Worm (Caenorhabditis elegans) whole organism, L1 larva: ENCODE measurements around the gene zmp-5.

Experiments used
- lin-13 ChIP-seq: fragments of 150-350 bp; optimal IDR thresholded peaks from 2 replicates; lab custom pipeline; 2014; ENCODE audit warnings: missing biosample characterization, missing genetic modification reagents, missing genetic modification characterization
- lsy-2 ChIP-seq, 2 experiments: fragments of 150-350 bp; optimal IDR thresholded peaks; 2 replicates each; lab custom pipeline; 2014; ENCODE audit warnings: missing biosample characterization in 2 of 2, missing genetic modification characterization in 2 of 2
- nhr-11 ChIP-seq: fragments of 150-350 bp; optimal IDR thresholded peaks from 2 replicates; lab custom pipeline; 2014; ENCODE audit warnings: missing biosample characterization, missing genetic modification characterization
- nhr-76 ChIP-seq: sonication (generic microtip); optimal IDR thresholded peaks from 2 replicates; lab custom pipeline; 2017; ENCODE audit warnings: missing biosample characterization, missing genetic modification characterization
- pqm-1 ChIP-seq: sonication (generic microtip); optimal IDR thresholded peaks from 3 replicates; lab custom pipeline; 2017; ENCODE audit warnings: missing biosample characterization, missing genetic modification characterization
- sptf-1 ChIP-seq: fragments of 150-350 bp; optimal IDR thresholded peaks from 2 replicates; lab custom pipeline; 2014; ENCODE audit warnings: missing biosample characterization, missing genetic modification characterization
- zip-4 ChIP-seq: fragments of 200-800 bp; sonication (Bioruptor generic); optimal IDR thresholded peaks from 2 replicates; lab custom pipeline; 2018; ENCODE audit warnings: mild to moderate bottlenecking, missing genetic modification characterization, moderate library complexity, missing compliant biosample characterization

- TF ChIP-seq zip-4, result no peak
- TF ChIP-seq nhr-11, result no peak
- TF ChIP-seq pqm-1 (tag; lab: Kevin White, UChicago), result no peak
- no peak for TF ChIP-seq sptf-1
- no peak for TF ChIP-seq lsy-2 (tag; optimal IDR thresholded peaks at IDR 0.05; lab: Kevin White, UChicago)
- TF ChIP-seq nhr-76 (tag; lab: Kevin White, UChicago), result no peak
- no peak for TF ChIP-seq lin-13
These were observed 32.7 kb downstream of the zmp-5 start for ce11 chrX:12679603-12680002.
